Fruit fly (Drosophila melanogaster) whole organism, prepupa: ENCODE results near the gene Spase25.

ENCODE experiments used
- Blimp-1 ChIP-seq: fragments of 200-800 bp; sonication (Bioruptor generic); optimal IDR thresholded peaks from 3 replicates; lab custom pipeline; 2017; ENCODE audit warnings: missing biosample characterization, missing genetic modification characterization, mild to moderate bottlenecking, moderate library complexity, missing genetic modification reagents
- CG10631 ChIP-seq: fragments of 200-800 bp; sonication (Bioruptor generic); optimal IDR thresholded peaks from 2 replicates; lab custom pipeline; 2016; ENCODE audit warnings: missing biosample characterization, missing genetic modification characterization
- CG10669 ChIP-seq: fragments of 200-800 bp; sonication (Bioruptor generic); optimal IDR thresholded peaks from 3 replicates; lab custom pipeline; 2018; ENCODE audit warnings: missing biosample characterization, mild to moderate bottlenecking, missing genetic modification characterization, moderate library complexity
- CG11902 ChIP-seq: fragments of 200-800 bp; sonication (Bioruptor generic); optimal IDR thresholded peaks from 3 replicates; lab custom pipeline; 2016; ENCODE audit warnings: missing biosample characterization, missing genetic modification characterization
- CG3032 ChIP-seq: fragments of 200-800 bp; optimal IDR thresholded peaks from 2 replicates; lab custom pipeline; 2019; ENCODE audit warnings: missing biosample characterization, mild to moderate bottlenecking, missing genetic modification characterization, moderate library complexity
- CG31627 ChIP-seq: fragments of 200-800 bp; sonication (Bioruptor generic); optimal IDR thresholded peaks from 3 replicates; lab custom pipeline; 2016; ENCODE audit warnings: missing biosample characterization, missing genetic modification characterization
- CG32006 ChIP-seq: fragments of 200-800 bp; sonication (Bioruptor generic); optimal IDR thresholded peaks from 3 replicates; lab custom pipeline; 2017; ENCODE audit warnings: missing biosample characterization, mild to moderate bottlenecking, missing genetic modification characterization
- CG34406 ChIP-seq: fragments of 200-800 bp; sonication (Bioruptor generic); optimal IDR thresholded peaks from 3 replicates; lab custom pipeline; 2016; ENCODE audit warnings: missing biosample characterization, missing genetic modification characterization
- CG4318 ChIP-seq: fragments of 200-800 bp; sonication (Bioruptor generic); optimal IDR thresholded peaks from 3 replicates; lab custom pipeline; 2017; ENCODE audit warnings: missing biosample characterization, mild to moderate bottlenecking, missing genetic modification characterization
- CG6163 ChIP-seq: fragments of 200-800 bp; sonication (Bioruptor generic); IDR thresholded peaks from 3 replicates; pipeline ENCODE4 v1.3.6; 2022; ENCODE audit warnings: missing biosample characterization, missing genetic modification characterization
- CG6276 ChIP-seq: fragments of 200-800 bp; sonication (Bioruptor generic); optimal IDR thresholded peaks from 2 replicates; lab custom pipeline; 2017; ENCODE audit warnings: missing biosample characterization, mild to moderate bottlenecking, missing genetic modification characterization
- CG6808 ChIP-seq: fragments of 200-800 bp; sonication (Bioruptor generic); optimal IDR thresholded peaks from 3 replicates; lab custom pipeline; 2017; ENCODE audit warnings: missing biosample characterization, missing genetic modification characterization, mild to moderate bottlenecking, moderate library complexity, missing genetic modification reagents
- CG6854 ChIP-seq: fragments of 200-800 bp; sonication (Bioruptor generic); optimal IDR thresholded peaks from 2 replicates; lab custom pipeline; 2017; ENCODE audit warnings: missing biosample characterization, mild to moderate bottlenecking, missing genetic modification characterization
- CG7368 ChIP-seq: fragments of 200-800 bp; sonication (Bioruptor generic); optimal IDR thresholded peaks from 3 replicates; lab custom pipeline; 2016; ENCODE audit warnings: missing biosample characterization, missing genetic modification characterization
- CG8632 ChIP-seq: fragments of 200-800 bp; sonication (Bioruptor generic); optimal IDR thresholded peaks from 3 replicates; lab custom pipeline; 2016; ENCODE audit warnings: missing biosample characterization, missing genetic modification characterization
- CG9139 ChIP-seq: fragments of 200-800 bp; sonication (Bioruptor generic); optimal IDR thresholded peaks from 3 replicates; lab custom pipeline; 2017; ENCODE audit warnings: missing biosample characterization, mild to moderate bottlenecking, missing genetic modification characterization
- Eip78C ChIP-seq: fragments of 200-800 bp; sonication (Bioruptor generic); peaks from one replicate; lab custom pipeline; 2016; ENCODE audit warnings: missing biosample characterization, missing genetic modification characterization
- Ets21C ChIP-seq: fragments of 200-800 bp; sonication (Bioruptor generic); optimal IDR thresholded peaks from 3 replicates; lab custom pipeline; 2016; ENCODE audit warnings: missing biosample characterization, missing genetic modification characterization
- Ets96B ChIP-seq: fragments of 200-800 bp; optimal IDR thresholded peaks from 2 replicates; lab custom pipeline; 2019; ENCODE audit warnings: missing biosample characterization, mild to moderate bottlenecking, missing genetic modification characterization, moderate library complexity
- Gug ChIP-seq: fragments of 200-800 bp; sonication (Bioruptor generic); IDR thresholded peaks from 2 replicates; pipeline ENCODE4 v1.3.6; 2022; ENCODE audit warnings: missing biosample characterization, missing genetic modification characterization
- Hr38 ChIP-seq: sonication (Bioruptor generic); optimal IDR thresholded peaks from 2 replicates; lab custom pipeline; 2016; ENCODE audit warnings: missing biosample characterization, missing genetic modification characterization
- Hr39 ChIP-seq: fragments of 200-800 bp; sonication (Bioruptor generic); optimal IDR thresholded peaks from 2 replicates; lab custom pipeline; 2016; ENCODE audit warnings: missing biosample characterization, missing genetic modification characterization
- Hr4 ChIP-seq: fragments of 200-800 bp; sonication (Bioruptor generic); optimal IDR thresholded peaks from 3 replicates; lab custom pipeline; 2016; ENCODE audit warnings: missing biosample characterization, missing genetic modification characterization
- Met ChIP-seq: fragments of 200-800 bp; sonication (Bioruptor generic); optimal IDR thresholded peaks from 3 replicates; lab custom pipeline; 2016; ENCODE audit warnings: missing biosample characterization, missing genetic modification characterization
- Smox ChIP-seq: fragments of 200-800 bp; sonication (Bioruptor generic); optimal IDR thresholded peaks from 3 replicates; lab custom pipeline; 2016; ENCODE audit warnings: missing biosample characterization, missing genetic modification characterization
- Sox102F ChIP-seq: fragments of 200-800 bp; sonication (Bioruptor generic); optimal IDR thresholded peaks from 2 replicates; lab custom pipeline; 2016; ENCODE audit warnings: missing biosample characterization, mild to moderate bottlenecking, missing genetic modification characterization
- Sox14 ChIP-seq: fragments of 200-800 bp; sonication (Bioruptor generic); optimal IDR thresholded peaks from 3 replicates; lab custom pipeline; 2016; ENCODE audit warnings: missing biosample characterization, missing genetic modification characterization
- achi ChIP-seq: fragments of 200-800 bp; sonication (Bioruptor generic); optimal IDR thresholded peaks from 3 replicates; lab custom pipeline; 2016; ENCODE audit warnings: missing biosample characterization, missing genetic modification characterization
- acj6 ChIP-seq: fragments of 200-800 bp; sonication (Bioruptor generic); optimal IDR thresholded peaks from 3 replicates; lab custom pipeline; 2016; ENCODE audit warnings: missing biosample characterization, missing genetic modification characterization
- cyc ChIP-seq: fragments of 200-800 bp; sonication (Bioruptor generic); optimal IDR thresholded peaks from 3 replicates; lab custom pipeline; 2016; ENCODE audit warnings: missing biosample characterization, missing genetic modification characterization
- esn ChIP-seq: fragments of 200-800 bp; sonication (Bioruptor generic); optimal IDR thresholded peaks from 2 replicates; lab custom pipeline; 2016; ENCODE audit warnings: missing biosample characterization, mild to moderate bottlenecking, missing genetic modification characterization, moderate library complexity
- fd59A ChIP-seq: fragments of 200-800 bp; sonication (Bioruptor generic); optimal IDR thresholded peaks from 2 replicates; lab custom pipeline; 2017; ENCODE audit warnings: missing biosample characterization, mild to moderate bottlenecking, missing genetic modification characterization, missing genetic modification reagents
- fd85E ChIP-seq: fragments of 200-800 bp; sonication (Bioruptor generic); optimal IDR thresholded peaks from 3 replicates; lab custom pipeline; 2016; ENCODE audit warnings: missing biosample characterization, missing genetic modification characterization
- lz ChIP-seq: fragments of 200-800 bp; sonication (Bioruptor generic); optimal IDR thresholded peaks from 3 replicates; lab custom pipeline; 2016; ENCODE audit warnings: missing biosample characterization, missing genetic modification characterization
- net ChIP-seq: fragments of 200-800 bp; sonication (Bioruptor generic); optimal IDR thresholded peaks from 3 replicates; lab custom pipeline; 2016; ENCODE audit warnings: missing biosample characterization, missing genetic modification characterization
- pdm3 ChIP-seq: fragments of 200-800 bp; sonication (Bioruptor generic); optimal IDR thresholded peaks from 3 replicates; lab custom pipeline; 2016; ENCODE audit warnings: missing biosample characterization, missing genetic modification characterization
- ss ChIP-seq, 2 experiments: fragments of 200-800 bp; sonication (Bioruptor generic); optimal IDR thresholded peaks; 2 replicates in 1 of 2; 3 replicates in 1 of 2; lab custom pipeline; 2017 to 2018; ENCODE audit warnings: mild to moderate bottlenecking in 2 of 2, missing biosample characterization in 2 of 2, missing genetic modification characterization in 2 of 2, moderate library complexity in 1 of 2
- svp ChIP-seq: fragments of 200-800 bp; sonication (Bioruptor generic); peaks from one replicate; lab custom pipeline; 2016; ENCODE audit warnings: missing biosample characterization, missing genetic modification characterization
- vri ChIP-seq: fragments of 200-800 bp; sonication (Bioruptor generic); optimal IDR thresholded peaks from 3 replicates; lab custom pipeline; 2016; ENCODE audit warnings: missing biosample characterization, mild to moderate bottlenecking, missing genetic modification characterization

Gene Spase25

DNA sequence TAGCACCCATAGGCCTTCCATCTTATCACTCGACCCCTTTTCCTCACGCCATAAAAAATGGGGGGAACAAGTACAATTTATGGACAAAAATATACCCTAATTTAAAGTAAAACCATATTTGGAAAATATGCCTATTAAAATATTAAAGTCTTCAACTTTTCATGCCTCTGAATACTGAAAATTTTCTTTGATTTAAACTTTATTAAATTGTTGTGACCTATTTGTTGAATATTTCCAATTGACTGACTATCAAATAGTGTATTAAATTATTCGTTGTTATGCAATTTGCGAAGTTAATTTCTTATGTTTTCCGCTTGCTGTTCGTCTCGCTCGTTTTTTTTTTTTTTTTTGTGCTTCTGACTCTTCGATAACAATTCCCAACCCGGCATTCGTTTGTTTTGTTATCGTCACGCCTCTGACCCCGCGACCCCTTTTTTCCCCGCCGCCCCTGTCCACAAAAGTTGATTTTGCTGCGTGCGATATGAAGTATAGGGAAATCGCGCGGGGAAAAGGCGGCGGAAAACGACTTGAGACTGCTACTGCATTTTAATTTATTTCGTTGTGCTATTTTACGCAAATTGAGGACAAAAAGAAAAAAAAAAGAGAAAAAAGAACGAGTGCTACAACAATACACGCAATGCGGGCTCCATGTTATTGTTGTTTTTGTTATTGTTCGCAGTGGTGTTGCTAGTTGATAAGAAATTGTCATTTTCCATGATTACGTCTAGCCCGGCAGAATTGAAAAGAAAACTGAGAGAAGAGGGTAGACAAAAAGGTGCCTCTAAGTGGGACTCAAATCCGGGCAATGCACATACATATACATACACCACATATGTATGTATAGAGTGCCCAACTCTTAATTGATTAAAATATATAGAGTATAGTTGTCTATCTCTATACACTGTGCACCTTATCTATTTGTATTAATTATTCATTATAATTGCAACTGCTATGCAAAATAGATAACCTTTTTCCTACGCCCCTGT, 36.8 kb downstream of the Spase25 start (continued):
- TF ChIP-seq Sox14 (peak; percentile 42), CG10669 (GFP tag; lab: Kevin White, UChicago) (peak; percentile 19), Smox (peak; percentile 13), CG6854 (GFP tag; lab: Kevin White, UChicago) (no peak), Met (GFP tag; lab: Kevin White, UChicago) (peak; percentile 11), Ets96B (tag; lab: Kevin White, UChicago) (peak; percentile 52), vri (no peak), lz (GFP tag; lab: Kevin White, UChicago) (no peak), CG6808 (peak; percentile 26), CG7368 (GFP tag; lab: Kevin White, UChicago) (peak; percentile 31)

DNA sequence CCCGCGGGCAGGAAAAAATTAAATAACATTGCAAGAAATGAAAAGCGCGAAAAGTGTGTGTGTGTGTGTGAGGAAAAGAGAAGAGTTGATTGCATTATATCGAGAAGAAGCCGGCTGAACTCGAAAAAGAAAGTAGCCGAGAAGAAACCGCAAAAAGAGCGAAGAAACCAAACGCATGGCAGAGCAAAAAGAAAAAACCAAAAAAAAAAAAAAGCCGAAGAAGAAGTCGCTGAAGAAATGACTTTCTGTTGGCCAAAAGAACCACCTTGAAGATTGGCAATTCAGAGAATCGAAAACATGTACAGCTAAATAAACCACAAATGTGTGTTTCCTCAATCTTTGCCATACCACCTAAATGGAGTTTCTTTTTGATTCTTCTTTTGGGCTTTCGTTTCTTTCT, 38.9 kb downstream of the Spase25 start:
- TF ChIP-seq CG6854 (GFP tag; lab: Kevin White, UChicago) = peak; percentile 5
- peak; percentile 20 for TF ChIP-seq CG6276 (GFP tag; lab: Kevin White, UChicago)
- TF ChIP-seq Hr4 (GFP tag; lab: Kevin White, UChicago) = no peak
- no peak for TF ChIP-seq net (GFP tag; lab: Kevin White, UChicago)
- peak; percentile 72 for TF ChIP-seq Blimp-1 (GFP tag; lab: Kevin White, UChicago)
- peak; percentile 69 for TF ChIP-seq Eip78C (GFP tag; lab: Kevin White, UChicago)
- TF ChIP-seq CG31627 (GFP tag; lab: Kevin White, UChicago) = no peak
- no peak for TF ChIP-seq svp
- TF ChIP-seq Ets96B (tag; lab: Kevin White, UChicago) = no peak
- TF ChIP-seq CG32006 (GFP tag; lab: Kevin White, UChicago) = no peak
- TF ChIP-seq fd85E = no peak
- TF ChIP-seq pdm3 (GFP tag; lab: Kevin White, UChicago) = no peak
- no peak for TF ChIP-seq fd59A (GFP tag; lab: Kevin White, UChicago)

DNA sequence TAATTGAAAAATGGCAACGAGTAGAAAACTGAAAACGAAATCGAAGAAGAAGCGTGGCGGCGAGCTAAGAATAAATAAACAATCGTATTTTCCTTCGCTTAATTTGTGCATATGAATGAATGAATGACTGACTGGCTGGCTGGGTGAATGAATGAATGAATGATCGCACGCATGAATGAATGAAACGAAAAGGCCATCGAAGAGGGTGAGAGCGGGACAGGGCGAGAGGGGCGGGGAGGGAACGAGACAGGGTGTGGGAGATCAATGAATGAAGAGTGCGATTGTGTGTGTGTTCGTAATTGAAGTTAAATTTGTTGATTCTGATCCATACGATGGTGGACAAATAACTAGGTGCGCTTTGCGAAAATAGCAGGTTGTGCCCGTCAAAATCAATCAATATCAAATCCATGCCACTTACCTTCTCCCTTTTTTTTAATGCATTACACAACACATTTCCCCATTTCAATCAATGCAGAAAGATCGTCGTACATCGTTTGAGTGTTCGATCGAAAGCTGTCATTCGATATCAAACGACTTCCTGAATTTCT, 42.1 kb downstream of the Spase25 start:
- no peak for TF ChIP-seq lz (GFP tag; lab: Kevin White, UChicago)

DNA sequence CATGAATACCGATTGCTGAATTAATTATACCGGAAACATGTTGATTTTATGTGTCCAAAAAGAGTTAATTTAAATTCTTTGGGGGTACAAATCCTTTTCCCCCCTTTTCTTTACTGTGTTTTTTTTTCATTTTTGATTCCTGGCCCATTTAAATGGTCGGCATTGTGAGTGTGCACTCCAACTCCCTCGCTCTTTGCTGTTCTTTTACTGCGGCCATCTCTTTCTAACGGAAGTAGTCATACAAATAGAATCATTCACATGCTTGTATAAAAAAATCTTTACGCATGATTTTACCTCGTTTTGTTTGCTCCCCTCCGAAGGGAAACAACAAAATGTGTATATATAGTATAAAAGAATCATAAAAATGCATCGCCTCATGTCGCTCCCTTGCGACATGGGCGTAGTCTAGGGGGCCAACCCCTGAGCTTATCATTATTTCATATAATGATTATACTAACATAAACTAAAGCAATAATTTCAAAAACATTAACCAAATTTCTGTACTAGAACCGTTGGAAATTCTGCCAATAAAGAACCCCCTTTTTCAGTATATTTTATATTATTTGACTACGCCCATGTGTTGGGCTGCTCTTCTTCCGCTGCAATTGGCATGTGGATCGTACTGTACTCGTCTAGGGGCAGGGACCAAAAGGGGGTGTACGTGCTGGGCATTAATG, 43.1 kb downstream of the Spase25 start:
- TF ChIP-seq Gug (GFP tag; lab: Robert Waterston, UW) (peak; percentile 45), Sox102F (peak; percentile 55), Smox (peak; percentile 57), CG6276 (GFP tag; lab: Kevin White, UChicago) (peak; percentile 43), Hr39 (GFP tag; lab: Kevin White, UChicago) (peak; percentile 42), Sox14 (peak; percentile 34), CG11902 (GFP tag; lab: Kevin White, UChicago) (peak; percentile 4), Ets96B (tag; lab: Kevin White, UChicago) (peak; percentile 77), CG6808 (peak; percentile 79), acj6 (GFP tag; lab: Kevin White, UChicago) (peak; percentile 70), svp (peak; percentile 83), cyc (GFP tag; lab: Kevin White, UChicago) (peak; percentile 32), ss (GFP tag; optimal IDR thresholded peaks at IDR 0.05; lab: Kevin White, UChicago) (peak; percentile 67 to 82), CG8632 (GFP tag; lab: Kevin White, UChicago) (peak; percentile 51), CG31627 (GFP tag; lab: Kevin White, UChicago) (peak; percentile 35), esn (GFP tag; lab: Kevin White, UChicago) (peak; percentile 50), CG34406 (GFP tag; lab: Kevin White, UChicago) (peak; percentile 63), CG6163 (peak; percentile 73), achi (GFP tag; lab: Kevin White, UChicago) (peak; percentile 66), Hr38 (GFP tag; lab: Kevin White, UChicago) (no peak), Blimp-1 (GFP tag; lab: Kevin White, UChicago) (no peak), CG10631 (GFP tag; lab: Kevin White, UChicago) (peak; percentile 76), Ets21C (peak; percentile 34), fd59A (GFP tag; lab: Kevin White, UChicago) (peak; percentile 67), pdm3 (GFP tag; lab: Kevin White, UChicago) (peak; percentile 67), CG3032 (tag; lab: Kevin White, UChicago) (peak; percentile 79), CG4318 (GFP tag; lab: Kevin White, UChicago) (peak; percentile 14), lz (GFP tag; lab: Kevin White, UChicago) (peak; percentile 37), fd85E (no peak), CG9139 (GFP tag; lab: Kevin White, UChicago) (peak; percentile 47), CG6854 (GFP tag; lab: Kevin White, UChicago) (peak; percentile 30)
